Fruit fly (Drosophila melanogaster) whole organism, embryonic: ENCODE measurements around the gene CG13385.
A peak's percentile ranks its signal among the peaks of the same experiment; 100 is the strongest.

Source experiments
- Ada2b ChIP-seq: fragments of 200-800 bp; sonication (Bioruptor generic); IDR thresholded peaks from 2 replicates; pipeline ENCODE4 v1.3.6; 2022; ENCODE audit warnings: missing biosample characterization, missing genetic modification characterization
- Awh ChIP-seq: fragments of 200-800 bp; sonication (Bioruptor generic); IDR thresholded peaks from 2 replicates; pipeline ENCODE4, ENCODE4 v1.3.6; 2022; ENCODE audit warnings: missing biosample characterization, missing genetic modification characterization
- Bgb ChIP-seq: fragments of 200-800 bp; sonication (Bioruptor generic); IDR thresholded peaks from 2 replicates; pipeline ENCODE4 v1.3.6; 2022; ENCODE audit warnings: missing biosample characterization, missing genetic modification characterization; ENCODE audit not compliant: partially characterized antibody
- Bteb2 ChIP-seq: fragments of 200-800 bp; sonication (Bioruptor generic); optimal IDR thresholded peaks from 2 replicates; lab custom pipeline; 2016; ENCODE audit warnings: missing biosample characterization, missing genetic modification characterization
- CG1024 ChIP-seq: fragments of 200-800 bp; sonication (Bioruptor generic); IDR thresholded peaks from 2 replicates; pipeline ENCODE4 v1.3.6; 2022; ENCODE audit warnings: missing biosample characterization, missing genetic modification characterization
- CG10267 ChIP-seq: fragments of 200-800 bp; sonication (Bioruptor generic); optimal IDR thresholded peaks from 2 replicates; lab custom pipeline; 2018; ENCODE audit warnings: missing biosample characterization, mild to moderate bottlenecking, missing genetic modification characterization, moderate library complexity
- CG11398 ChIP-seq: fragments of 200-800 bp; sonication (Bioruptor generic); optimal IDR thresholded peaks from 2 replicates; lab custom pipeline; 2016; ENCODE audit warnings: missing biosample characterization, missing genetic modification characterization
- CG11456 ChIP-seq: fragments of 200-800 bp; sonication (Bioruptor generic); IDR thresholded peaks from 3 replicates; pipeline ENCODE4 v1.3.6; 2022; ENCODE audit warnings: missing biosample characterization, missing genetic modification characterization
- CG13287 ChIP-seq: fragments of 200-800 bp; sonication (Bioruptor generic); IDR thresholded peaks from 2 replicates; pipeline ENCODE4 v1.3.6; 2022; ENCODE audit warnings: missing biosample characterization, missing genetic modification characterization; ENCODE audit not compliant: partially characterized antibody
- CG14860 ChIP-seq: fragments of 200-800 bp; sonication (Bioruptor generic); IDR thresholded peaks from 3 replicates; pipeline ENCODE4 v1.3.6; 2022; ENCODE audit warnings: missing biosample characterization, missing genetic modification characterization; ENCODE audit not compliant: partially characterized antibody
- CG15514 ChIP-seq: fragments of 200-800 bp; sonication (Bioruptor generic); optimal IDR thresholded peaks from 3 replicates; lab custom pipeline; 2017; ENCODE audit warnings: missing biosample characterization, missing genetic modification characterization, mild to moderate bottlenecking, moderate library complexity, missing genetic modification reagents
- CG17186 ChIP-seq: fragments of 200-800 bp; sonication (Bioruptor generic); optimal IDR thresholded peaks from 3 replicates; lab custom pipeline; 2017; ENCODE audit warnings: missing biosample characterization, missing genetic modification reagents, missing genetic modification characterization
- CG17829 ChIP-seq: fragments of 200-800 bp; optimal IDR thresholded peaks from 2 replicates; lab custom pipeline; 2019; ENCODE audit warnings: missing biosample characterization, mild to moderate bottlenecking, missing genetic modification characterization, moderate library complexity
- CG18599 ChIP-seq: fragments of 200-800 bp; sonication (Bioruptor generic); optimal IDR thresholded peaks from 3 replicates; lab custom pipeline; 2017; ENCODE audit warnings: missing biosample characterization, missing genetic modification characterization, mild to moderate bottlenecking, moderate library complexity, missing genetic modification reagents
- CG34224 ChIP-seq: fragments of 200-800 bp; sonication (Bioruptor generic); IDR thresholded peaks from 3 replicates; pipeline ENCODE4 v1.3.6; 2022; ENCODE audit warnings: missing biosample characterization, missing genetic modification characterization; ENCODE audit not compliant: partially characterized antibody
- CG4282 ChIP-seq: fragments of 200-800 bp; sonication (Bioruptor generic); optimal IDR thresholded peaks from 2 replicates; lab custom pipeline; 2016; ENCODE audit warnings: missing biosample characterization, missing genetic modification characterization
- CG4730 ChIP-seq: fragments of 200-800 bp; sonication (Bioruptor generic); IDR thresholded peaks from 2 replicates; pipeline ENCODE4 v1.3.6; 2022; ENCODE audit warnings: missing biosample characterization, missing genetic modification characterization
- CG8281 ChIP-seq: fragments of 200-800 bp; sonication (Bioruptor generic); optimal IDR thresholded peaks from 2 replicates; lab custom pipeline; 2018; ENCODE audit warnings: missing biosample characterization, mild to moderate bottlenecking, missing genetic modification characterization, moderate library complexity
- CG8290 ChIP-seq, 3 experiments: fragments of 200-800 bp; sonication (Bioruptor generic); optimal IDR thresholded peaks; 2 replicates each; lab custom pipeline; 2016 to 2019; ENCODE audit warnings: missing biosample characterization in 3 of 3, missing genetic modification characterization in 3 of 3, mild to moderate bottlenecking in 2 of 3, moderate library complexity in 1 of 3
- D ChIP-seq, 2 experiments: fragments of 200-800 bp in 1 of 2; fragments of >200 bp in 1 of 2; sonication (Bioruptor generic) in 1 of 2; optimal IDR thresholded peaks; 2 replicates in 1 of 2; 3 replicates in 1 of 2; lab custom pipeline; 2017; ENCODE audit warnings: mild to moderate bottlenecking in 1 of 2, missing biosample characterization in 1 of 2, missing genetic modification characterization in 1 of 2, missing genetic modification reagents in 1 of 2
- Deaf1 ChIP-seq: fragments of 200-800 bp; optimal IDR thresholded peaks from 3 replicates; lab custom pipeline; 2019; ENCODE audit warnings: missing biosample characterization, mild to moderate bottlenecking, missing genetic modification characterization, moderate library complexity
- Dll ChIP-seq: fragments of 200-800 bp; sonication (Bioruptor generic); IDR thresholded peaks from 4 replicates; pipeline ENCODE4 v1.3.6; 2022; ENCODE audit warnings: missing biosample characterization, missing genetic modification characterization; ENCODE audit not compliant: partially characterized antibody
- Elba2 ChIP-seq: fragments of 200-800 bp; sonication (Bioruptor generic); optimal IDR thresholded peaks from 3 replicates; lab custom pipeline; 2016; ENCODE audit warnings: missing biosample characterization, missing genetic modification characterization
- HLH4C ChIP-seq: fragments of 200-800 bp; sonication (Bioruptor generic); IDR thresholded peaks from 3 replicates; pipeline ENCODE4 v1.3.6; 2022; ENCODE audit warnings: missing biosample characterization, missing genetic modification characterization; ENCODE audit not compliant: partially characterized antibody
- Hmr ChIP-seq: fragments of 200-800 bp; sonication (Bioruptor generic); optimal IDR thresholded peaks from 3 replicates; lab custom pipeline; 2017; ENCODE audit warnings: mild to moderate bottlenecking, missing biosample characterization, missing genetic modification reagents, missing genetic modification characterization
- MBD-R2 ChIP-seq: fragments of 200-800 bp; sonication (Bioruptor generic); IDR thresholded peaks from 2 replicates; pipeline ENCODE4 v1.3.6; 2022; ENCODE audit warnings: missing biosample characterization, missing genetic modification characterization
- Nf-YC ChIP-seq: fragments of 200-800 bp; optimal IDR thresholded peaks from 3 replicates; lab custom pipeline; 2019; ENCODE audit warnings: missing biosample characterization, mild to moderate bottlenecking, missing genetic modification characterization, moderate library complexity
- Sin3A ChIP-seq: fragments of >200 bp; optimal IDR thresholded peaks from 2 replicates; lab custom pipeline; 2018
- Sry-δ ChIP-seq: fragments of 200-800 bp; sonication (Bioruptor generic); optimal IDR thresholded peaks from 2 replicates; lab custom pipeline; 2016; ENCODE audit warnings: missing biosample characterization, missing genetic modification characterization
- TFAM ChIP-seq: fragments of 200-800 bp; sonication (Bioruptor generic); optimal IDR thresholded peaks from 2 replicates; lab custom pipeline; 2017; ENCODE audit warnings: missing biosample characterization, missing genetic modification characterization, inconsistent platforms
- amos ChIP-seq: fragments of 200-800 bp; sonication (Bioruptor generic); IDR thresholded peaks from 2 replicates; pipeline ENCODE4 v1.3.6; 2022; ENCODE audit warnings: missing biosample characterization, missing genetic modification characterization; ENCODE audit not compliant: partially characterized antibody
- ash1 ChIP-seq: fragments of 200-800 bp; sonication (Bioruptor generic); optimal IDR thresholded peaks from 2 replicates; lab custom pipeline; 2018; ENCODE audit warnings: missing biosample characterization, mild to moderate bottlenecking, missing genetic modification characterization
- ato ChIP-seq: fragments of 200-800 bp; sonication (Bioruptor generic); IDR thresholded peaks from 2 replicates; pipeline ENCODE4 v1.3.6; 2022; ENCODE audit warnings: missing biosample characterization, missing genetic modification characterization; ENCODE audit not compliant: partially characterized antibody
- bbx ChIP-seq: fragments of 200-800 bp; sonication (Bioruptor generic); IDR thresholded peaks from 2 replicates; pipeline ENCODE4 v1.3.6; 2022; ENCODE audit warnings: missing biosample characterization, missing genetic modification characterization; ENCODE audit not compliant: partially characterized antibody
- eyg ChIP-seq: fragments of 200-800 bp; sonication (Bioruptor generic); optimal IDR thresholded peaks from 3 replicates; lab custom pipeline; 2016; ENCODE audit warnings: missing biosample characterization, missing genetic modification characterization
- gce ChIP-seq: fragments of 200-800 bp; sonication (Bioruptor generic); IDR thresholded peaks from 3 replicates; pipeline ENCODE4 v1.3.6; 2022; ENCODE audit warnings: missing biosample characterization, missing genetic modification characterization
- grau ChIP-seq: fragments of 200-800 bp; optimal IDR thresholded peaks from 3 replicates; lab custom pipeline; 2019; ENCODE audit warnings: missing biosample characterization, mild to moderate bottlenecking, missing genetic modification characterization, moderate library complexity
- knrl ChIP-seq: fragments of 200-800 bp; sonication (Bioruptor generic); IDR thresholded peaks from 3 replicates; pipeline ENCODE4 v1.3.6; 2022; ENCODE audit warnings: missing biosample characterization, missing genetic modification characterization; ENCODE audit not compliant: partially characterized antibody
- lab ChIP-seq: fragments of 200-800 bp; sonication (Bioruptor generic); optimal IDR thresholded peaks from 3 replicates; lab custom pipeline; 2017; ENCODE audit warnings: missing biosample characterization, missing genetic modification characterization, mild to moderate bottlenecking, moderate library complexity, missing genetic modification reagents
- lola ChIP-seq, 3 experiments: fragments of >200 bp in 2 of 3; fragments of 200-800 bp in 1 of 3; sonication (Bioruptor generic) in 1 of 3; optimal IDR thresholded peaks; 2 replicates each; lab custom pipeline; 2017 to 2019; ENCODE audit warnings: missing biosample characterization in 3 of 3, missing genetic modification characterization in 3 of 3, mild to moderate bottlenecking in 1 of 3, moderate library complexity in 1 of 3
- maf-S ChIP-seq: fragments of 200-800 bp; sonication (Bioruptor generic); optimal IDR thresholded peaks from 2 replicates; lab custom pipeline; 2016; ENCODE audit warnings: missing biosample characterization, missing genetic modification characterization
- pfk ChIP-seq: fragments of 200-800 bp; sonication (Bioruptor generic); optimal IDR thresholded peaks from 2 replicates; lab custom pipeline; 2018; ENCODE audit warnings: missing biosample characterization, mild to moderate bottlenecking, missing genetic modification characterization, moderate library complexity
- pzg ChIP-seq: fragments of 200-800 bp; sonication (Bioruptor generic); optimal IDR thresholded peaks from 3 replicates; lab custom pipeline; 2018; ENCODE audit warnings: missing biosample characterization, mild to moderate bottlenecking, missing genetic modification characterization, moderate library complexity
- ranshi ChIP-seq: fragments of 200-800 bp; sonication (Bioruptor generic); IDR thresholded peaks from 2 replicates; pipeline ENCODE4 v1.3.6; 2022; ENCODE audit warnings: missing biosample characterization, missing genetic modification characterization
- sug ChIP-seq: fragments of 200-800 bp; optimal IDR thresholded peaks from 2 replicates; lab custom pipeline; 2019; ENCODE audit warnings: missing biosample characterization, mild to moderate bottlenecking, missing genetic modification characterization, moderate library complexity
- tna ChIP-seq: fragments of 200-800 bp; sonication (Bioruptor generic); IDR thresholded peaks from 2 replicates; pipeline ENCODE4 v1.3.6; 2022; ENCODE audit warnings: missing biosample characterization, missing genetic modification characterization; ENCODE audit not compliant: partially characterized antibody
- unc-4 ChIP-seq: fragments of 200-800 bp; sonication (Bioruptor generic); IDR thresholded peaks from 2 replicates; pipeline ENCODE4 v1.3.6; 2022; ENCODE audit warnings: missing biosample characterization, missing genetic modification characterization; ENCODE audit not compliant: partially characterized antibody
- unpg ChIP-seq: fragments of 200-800 bp; sonication (Bioruptor generic); optimal IDR thresholded peaks from 3 replicates; lab custom pipeline; 2018; ENCODE audit warnings: missing biosample characterization, mild to moderate bottlenecking, missing genetic modification characterization, moderate library complexity

The CG13385 gene

dm6 chr2L:8372248-8372647 lies 24.2 kb upstream of the CG13385 start (continued):
- TF ChIP-seq sug (tag; lab: Kevin White, UChicago) (peak; percentile 23), Deaf1 (tag; lab: Kevin White, UChicago) (no peak), Bteb2 (GFP tag; lab: Kevin White, UChicago) (no peak), CG11456 (GFP tag; lab: Robert Waterston, UW) (no peak), CG17186 (GFP tag; lab: Kevin White, UChicago) (no peak), unpg (no peak), Ada2b (GFP tag; lab: Robert Waterston, UW) (no peak), CG4282 (GFP tag; lab: Kevin White, UChicago) (no peak), Elba2 (GFP tag; lab: Kevin White, UChicago) (no peak), Awh (GFP tag; lab: Robert Waterston, UW) (no peak), CG11398 (GFP tag; lab: Kevin White, UChicago) (no peak), ranshi (no peak), CG17829 (tag; lab: Kevin White, UChicago) (no peak), lab (peak; percentile 20), CG4730 (GFP tag; lab: Robert Waterston, UW) (0 out of 2 replicates have a peak, but pooled peaks have one; percentile 17), D (optimal IDR thresholded peaks at IDR 0.05; lab: Kevin White, UChicago) (no peak), D (GFP tag; optimal IDR thresholded peaks at IDR 0.05; lab: Kevin White, UChicago) (no peak), knrl (no peak), CG15514 (GFP tag; lab: Kevin White, UChicago) (no peak), pfk (GFP tag; lab: Kevin White, UChicago) (no peak), lola (GFP tag; optimal IDR thresholded peaks at IDR 0.05; lab: Kevin White, UChicago) (no peak), Nf-YC (no peak), eyg (no peak), CG18599 (GFP tag; lab: Kevin White, UChicago) (no peak)

dm6 chr2L:8374235-8374634 lies 22.2 kb upstream of the CG13385 start, which contains the start of gene Wdr82:
TSS of gene Wdr82 (plus strand) at chr2L:8374461.
- no peak for TF ChIP-seq CG8290 (GFP tag; optimal IDR thresholded peaks at IDR 0.05; lab: Kevin White, UChicago)
- TF ChIP-seq CG8290 (tag; optimal IDR thresholded peaks at IDR 0.05; lab: Kevin White, UChicago): peak in 1 of 2 experiments; percentile 10
- TF ChIP-seq bbx (GFP tag; lab: Robert Waterston, UW): peak; percentile 87
- TF ChIP-seq Hmr (GFP tag; lab: Kevin White, UChicago): no peak
- peak; percentile 68; the same call in 1 of the 2 replicates for TF ChIP-seq Bgb (GFP tag; lab: Robert Waterston, UW)
- TF ChIP-seq CG10267 (tag; lab: Kevin White, UChicago): peak; percentile 22
- peak; percentile 84 for TF ChIP-seq HLH4C
- peak; percentile 3 for TF ChIP-seq grau (tag; lab: Kevin White, UChicago)
- TF ChIP-seq CG14860: peak; percentile 62
- TF ChIP-seq tna (GFP tag; lab: Robert Waterston, UW): peak; percentile 83
- peak; percentile 77 for TF ChIP-seq Dll (GFP tag; lab: Robert Waterston, UW)
- TF ChIP-seq maf-S (GFP tag; lab: Kevin White, UChicago): no peak
- TF ChIP-seq ato: peak; percentile 83
- peak; percentile 85 for TF ChIP-seq CG13287 (GFP tag; lab: Robert Waterston, UW)
- peak; percentile 76 for TF ChIP-seq unc-4 (GFP tag; lab: Robert Waterston, UW)
- no peak for TF ChIP-seq TFAM (GFP tag; lab: Kevin White, UChicago)
- TF ChIP-seq CG1024 (GFP tag; lab: Robert Waterston, UW): no peak
- TF ChIP-seq CG34224: peak; percentile 93
- TF ChIP-seq ash1 (GFP tag; lab: Kevin White, UChicago): no peak
- no peak for TF ChIP-seq gce (GFP tag; lab: Robert Waterston, UW)
- TF ChIP-seq pzg (GFP tag; lab: Kevin White, UChicago): peak; percentile 65
- TF ChIP-seq amos (GFP tag; lab: Robert Waterston, UW): peak; percentile 77
- peak; percentile 5 for TF ChIP-seq Sin3A (lab: Kevin White, UChicago)
- TF ChIP-seq Sry-δ (GFP tag; lab: Kevin White, UChicago): peak; percentile 47
- no peak for TF ChIP-seq CG11398 (GFP tag; lab: Kevin White, UChicago)
- peak; percentile 63 for TF ChIP-seq CG8281 (tag; lab: Kevin White, UChicago)
- TF ChIP-seq MBD-R2 (GFP tag; lab: Robert Waterston, UW): peak; percentile 77
